Worm (Caenorhabditis elegans) whole organism, L1 larva: Measurements from ENCODE around the gene T24C12.3.

Experiments used
- C04F5.9 ChIP-seq: sonication (generic microtip); optimal IDR thresholded peaks from 2 replicates; lab custom pipeline; 2016; ENCODE audit warnings: missing genetic modification characterization, missing compliant biosample characterization
- C16A3.4 ChIP-seq: fragments of 150-350 bp; optimal IDR thresholded peaks from 2 replicates; lab custom pipeline; 2014; ENCODE audit warnings: missing biosample characterization, missing genetic modification characterization
- C34B4.2 ChIP-seq: sonication (generic microtip); optimal IDR thresholded peaks from 2 replicates; lab custom pipeline; 2017; ENCODE audit warnings: mild to moderate bottlenecking, missing genetic modification characterization, missing compliant biosample characterization
- Y116A8C.19 ChIP-seq: sonication (generic microtip); optimal IDR thresholded peaks from 2 replicates; lab custom pipeline; 2016; ENCODE audit warnings: missing compliant biosample characterization, missing genetic modification characterization, borderline replicate concordance
- aha-1 ChIP-seq: fragments of 150-350 bp; optimal IDR thresholded peaks from 2 replicates; lab custom pipeline; 2014; ENCODE audit warnings: missing biosample characterization, missing genetic modification characterization
- alr-1 ChIP-seq: fragments of 200-800 bp; sonication (Bioruptor generic); optimal IDR thresholded peaks from 2 replicates; lab custom pipeline; 2018; ENCODE audit warnings: borderline replicate concordance, mild to moderate bottlenecking, missing genetic modification characterization, missing compliant biosample characterization
- ceh-63 ChIP-seq: fragments of 200-800 bp; sonication (Bioruptor generic); optimal IDR thresholded peaks from 2 replicates; lab custom pipeline; 2018; ENCODE audit warnings: mild to moderate bottlenecking, missing genetic modification characterization, missing compliant biosample characterization
- ceh-82 ChIP-seq, 3 experiments: fragments of 150-350 bp in 1 of 3; sonication (generic microtip) in 2 of 3; optimal IDR thresholded peaks; 2 replicates each; lab custom pipeline; 2014 to 2017; ENCODE audit warnings: missing biosample characterization in 3 of 3, missing genetic modification characterization in 3 of 3
- ceh-88 ChIP-seq: fragments of 200-800 bp; sonication (Bioruptor generic); IDR thresholded peaks from 2 replicates; pipeline ENCODE4 v1.3.6; 2022; ENCODE audit warnings: missing genetic modification characterization, missing compliant biosample characterization
- ceh-90 ChIP-seq: sonication (generic microtip); optimal IDR thresholded peaks from 2 replicates; lab custom pipeline; 2016; ENCODE audit warnings: missing genetic modification characterization, missing compliant biosample characterization
- ces-1 ChIP-seq: fragments of 150-350 bp; optimal IDR thresholded peaks from 2 replicates; lab custom pipeline; 2014; ENCODE audit warnings: missing biosample characterization, missing genetic modification reagents, missing genetic modification characterization
- dpl-1 ChIP-seq, 3 experiments: fragments of 150-350 bp in 2 of 3; sonication (generic microtip) in 1 of 3; optimal IDR thresholded peaks; 2 replicates each; lab custom pipeline; 2014 to 2017; ENCODE audit warnings: missing biosample characterization in 3 of 3, missing genetic modification characterization in 3 of 3, missing genetic modification reagents in 3 of 3
- efl-3 ChIP-seq: fragments of 200-800 bp; sonication (Bioruptor generic); optimal IDR thresholded peaks from 2 replicates; lab custom pipeline; 2018; ENCODE audit warnings: mild to moderate bottlenecking, missing genetic modification characterization, missing compliant biosample characterization
- egl-13 ChIP-seq: sonication (generic microtip); optimal IDR thresholded peaks from 2 replicates; lab custom pipeline; 2016; ENCODE audit warnings: missing genotype, missing genetic modification reagents, missing genetic modification characterization, missing compliant biosample characterization
- ets-5 ChIP-seq: fragments of 200-800 bp; sonication (Bioruptor generic); IDR thresholded peaks from 2 replicates; pipeline ENCODE4 v1.3.6; 2022; ENCODE audit warnings: missing genetic modification characterization, missing compliant biosample characterization
- fkh-10 ChIP-seq: sonication (generic microtip); optimal IDR thresholded peaks from 2 replicates; lab custom pipeline; 2017; ENCODE audit warnings: missing biosample characterization, missing genetic modification reagents, missing genetic modification characterization
- fkh-4 ChIP-seq: sonication (generic microtip); optimal IDR thresholded peaks from 2 replicates; lab custom pipeline; 2016; ENCODE audit warnings: missing compliant biosample characterization, missing genetic modification characterization, borderline replicate concordance
- fos-1 ChIP-seq: fragments of 150-350 bp; optimal IDR thresholded peaks from 2 replicates; lab custom pipeline; 2014; ENCODE audit warnings: missing biosample characterization, missing genetic modification characterization
- hlh-17 ChIP-seq: fragments of 200-800 bp; sonication (Bioruptor generic); optimal IDR thresholded peaks from 2 replicates; lab custom pipeline; 2018; ENCODE audit warnings: missing genetic modification characterization, mild to moderate bottlenecking, missing compliant biosample characterization, moderate library complexity, borderline replicate concordance
- hpl-2 ChIP-seq: fragments of 150-350 bp; optimal IDR thresholded peaks from 2 replicates; lab custom pipeline; 2014; ENCODE audit warnings: missing biosample characterization, missing genetic modification reagents, missing genetic modification characterization
- isw-1 ChIP-seq: fragments of 200-800 bp; sonication (Bioruptor generic); IDR thresholded peaks from 2 replicates; pipeline ENCODE4 v1.3.6; 2022; ENCODE audit warnings: missing genetic modification characterization, missing compliant biosample characterization
- lin-14 ChIP-seq: fragments of 200-800 bp; sonication (Bioruptor generic); optimal IDR thresholded peaks from 2 replicates; lab custom pipeline; 2018; ENCODE audit warnings: mild to moderate bottlenecking, missing genetic modification characterization, moderate library complexity, missing compliant biosample characterization
- lin-15B ChIP-seq: fragments of 150-350 bp; sonication (generic microtip); optimal IDR thresholded peaks from 3 replicates; lab custom pipeline; 2014; ENCODE audit warnings: missing biosample characterization, missing genetic modification characterization
- lin-35 ChIP-seq, 2 experiments: fragments of 150-350 bp; optimal IDR thresholded peaks; 2 replicates each; lab custom pipeline; 2014; ENCODE audit warnings: missing biosample characterization in 2 of 2, missing genetic modification characterization in 2 of 2, missing genetic modification reagents in 2 of 2
- lin-39 ChIP-seq: fragments of 150-350 bp; optimal IDR thresholded peaks from 2 replicates; lab custom pipeline; 2014; ENCODE audit warnings: missing biosample characterization, missing genetic modification reagents, missing genetic modification characterization
- lsy-2 ChIP-seq, 2 experiments: fragments of 150-350 bp; optimal IDR thresholded peaks; 2 replicates each; lab custom pipeline; 2014; ENCODE audit warnings: missing biosample characterization in 2 of 2, missing genetic modification characterization in 2 of 2
- mab-9 ChIP-seq: fragments of 200-800 bp; sonication (Bioruptor generic); IDR thresholded peaks from 2 replicates; pipeline ENCODE4 v1.3.6; 2022; ENCODE audit warnings: missing genetic modification reagents, missing genetic modification characterization, missing compliant biosample characterization
- mdl-1 ChIP-seq, 2 experiments: fragments of 150-350 bp; optimal IDR thresholded peaks; 2 replicates each; lab custom pipeline; 2014 to 2017; ENCODE audit warnings: missing biosample characterization in 2 of 2, missing genetic modification characterization in 2 of 2, inconsistent platforms in 1 of 2
- mep-1 ChIP-seq: fragments of 150-350 bp; optimal IDR thresholded peaks from 2 replicates; lab custom pipeline; 2014; ENCODE audit warnings: missing biosample characterization, missing genetic modification characterization
- nhr-12 ChIP-seq: sonication (generic microtip); optimal IDR thresholded peaks from 2 replicates; lab custom pipeline; 2017; ENCODE audit warnings: missing biosample characterization, missing genetic modification characterization
- nhr-19 ChIP-seq: fragments of 200-800 bp; sonication (Bioruptor generic); conservative IDR thresholded peaks from 2 replicates; pipeline ENCODE4 v1.3.6; 2022; ENCODE audit warnings: missing genetic modification characterization, missing compliant biosample characterization
- nhr-20 ChIP-seq: sonication (generic microtip); optimal IDR thresholded peaks from 2 replicates; lab custom pipeline; 2016; ENCODE audit warnings: mild to moderate bottlenecking, missing genetic modification characterization, missing compliant biosample characterization
- nhr-237 ChIP-seq: fragments of 150-350 bp; optimal IDR thresholded peaks from 2 replicates; lab custom pipeline; 2014; ENCODE audit warnings: missing biosample characterization, missing genetic modification characterization
- nhr-28 ChIP-seq: fragments of 150-350 bp; optimal IDR thresholded peaks from 2 replicates; lab custom pipeline; 2014; ENCODE audit warnings: missing biosample characterization, missing genetic modification characterization
- nhr-76 ChIP-seq: sonication (generic microtip); optimal IDR thresholded peaks from 2 replicates; lab custom pipeline; 2017; ENCODE audit warnings: missing biosample characterization, missing genetic modification characterization
- nhr-77 ChIP-seq: fragments of 150-350 bp; optimal IDR thresholded peaks from 2 replicates; lab custom pipeline; 2014; ENCODE audit warnings: missing biosample characterization, missing genetic modification characterization
- nhr-90 ChIP-seq: sonication (generic microtip); optimal IDR thresholded peaks from 2 replicates; lab custom pipeline; 2016; ENCODE audit warnings: mild to moderate bottlenecking, missing genetic modification characterization, missing compliant biosample characterization; ENCODE audit not compliant: poor library complexity
- pqm-1 ChIP-seq: sonication (generic microtip); optimal IDR thresholded peaks from 3 replicates; lab custom pipeline; 2017; ENCODE audit warnings: missing biosample characterization, missing genetic modification characterization
- snpc-4 ChIP-seq: fragments of 150-350 bp; optimal IDR thresholded peaks from 2 replicates; lab custom pipeline; 2014; ENCODE audit warnings: missing biosample characterization, missing genetic modification characterization
- snu-23 ChIP-seq: sonication (generic microtip); optimal IDR thresholded peaks from 2 replicates; lab custom pipeline; 2016; ENCODE audit warnings: missing genetic modification characterization, missing compliant biosample characterization
- sox-4 ChIP-seq: sonication (generic microtip); optimal IDR thresholded peaks from 2 replicates; lab custom pipeline; 2016; ENCODE audit warnings: missing genetic modification characterization, missing compliant biosample characterization
- sptf-1 ChIP-seq: fragments of 150-350 bp; optimal IDR thresholded peaks from 2 replicates; lab custom pipeline; 2014; ENCODE audit warnings: missing biosample characterization, missing genetic modification characterization
- sup-37 ChIP-seq: fragments of 200-800 bp; sonication (Bioruptor generic); optimal IDR thresholded peaks from 2 replicates; lab custom pipeline; 2018; ENCODE audit warnings: mild to moderate bottlenecking, missing genetic modification characterization, missing compliant biosample characterization
- swsn-7 ChIP-seq: sonication (generic microtip); optimal IDR thresholded peaks from 2 replicates; lab custom pipeline; 2016; ENCODE audit warnings: missing genetic modification characterization, missing compliant biosample characterization
- tbx-2 ChIP-seq: sonication (generic microtip); optimal IDR thresholded peaks from 2 replicates; lab custom pipeline; 2016; ENCODE audit warnings: missing genetic modification characterization, missing compliant biosample characterization
- tlp-1 ChIP-seq: fragments of 150-350 bp; optimal IDR thresholded peaks from 2 replicates; lab custom pipeline; 2014; ENCODE audit warnings: missing biosample characterization, missing genetic modification characterization
- unc-86 ChIP-seq: sonication (generic microtip); optimal IDR thresholded peaks from 2 replicates; lab custom pipeline; 2016; ENCODE audit warnings: missing genetic modification characterization, missing compliant biosample characterization
- unc-98 ChIP-seq: fragments of 200-800 bp; sonication (Bioruptor generic); IDR thresholded peaks from 2 replicates; pipeline ENCODE4 v1.3.6; 2022; ENCODE audit warnings: missing genetic modification characterization, missing compliant biosample characterization
- vab-15 ChIP-seq: sonication (generic microtip); optimal IDR thresholded peaks from 2 replicates; lab custom pipeline; 2017; ENCODE audit warnings: missing genotype, mild to moderate bottlenecking, missing genetic modification characterization, missing compliant biosample characterization
- xbp-1 ChIP-seq: sonication (generic microtip); optimal IDR thresholded peaks from 2 replicates; lab custom pipeline; 2016; ENCODE audit warnings: missing genetic modification characterization, missing compliant biosample characterization
- zag-1 ChIP-seq: fragments of 150-350 bp; optimal IDR thresholded peaks from 2 replicates; lab custom pipeline; 2014; ENCODE audit warnings: missing biosample characterization, missing genetic modification characterization
- zip-4 ChIP-seq: fragments of 200-800 bp; sonication (Bioruptor generic); optimal IDR thresholded peaks from 2 replicates; lab custom pipeline; 2018; ENCODE audit warnings: mild to moderate bottlenecking, missing genetic modification characterization, moderate library complexity, missing compliant biosample characterization

Gene T24C12.3

DNA sequence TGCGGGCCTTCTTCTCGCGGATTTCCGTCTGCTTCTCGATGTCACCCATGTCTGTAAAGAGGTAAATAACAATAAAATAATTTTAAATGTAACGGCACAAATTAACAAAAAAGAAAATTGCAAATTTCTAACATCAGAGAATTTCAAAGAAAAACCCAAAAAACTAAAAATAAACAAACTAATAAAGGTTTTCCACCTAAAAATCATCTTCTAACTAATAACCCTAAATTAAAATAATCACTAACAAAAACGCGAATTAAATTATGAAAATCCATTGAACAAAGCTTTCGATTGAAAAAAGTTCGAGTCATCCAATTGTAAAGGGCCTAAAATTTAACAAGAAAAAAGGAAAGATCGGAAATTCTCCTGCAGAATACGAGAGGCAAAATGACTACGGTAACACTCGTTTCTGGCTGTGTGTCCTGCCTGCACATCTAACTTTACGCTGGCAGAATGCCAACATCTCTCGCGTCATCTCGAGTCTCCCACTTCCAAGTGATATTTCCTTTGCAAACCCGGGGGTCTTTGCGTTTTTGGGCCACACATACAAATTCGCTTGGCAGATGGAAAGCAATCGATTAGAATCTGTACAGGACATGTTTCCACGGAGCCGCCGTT lies 39.0 kb upstream of the T24C12.3 start, which contains the start of gene rpl-11.2 (continued):
- peak; percentile 83 for TF ChIP-seq sox-4 (tag; lab: Kevin White, UChicago)
- no peak for TF ChIP-seq ces-1 (GFP tag; lab: Kevin White, UChicago)
- peak; percentile 25 for TF ChIP-seq nhr-28 (tag; lab: Kevin White, UChicago)
- peak; percentile 98 for TF ChIP-seq lin-14 (GFP tag; lab: Kevin White, UChicago)
- peak; percentile 94 for TF ChIP-seq nhr-237 (tag; lab: Kevin White, UChicago)
- peak in 1 of 2 experiments; percentile 96 for TF ChIP-seq mdl-1 (tag; optimal IDR thresholded peaks at IDR 0.05; lab: Kevin White, UChicago)
- peak; percentile 97 for TF ChIP-seq fos-1 (tag; lab: Kevin White, UChicago)
- TF ChIP-seq aha-1 (tag; lab: Kevin White, UChicago): peak; percentile 73
- TF ChIP-seq swsn-7: peak; percentile 98
- TF ChIP-seq alr-1 (tag; lab: Kevin White, UChicago): no peak
- peak; percentile 97 for TF ChIP-seq fkh-10 (GFP tag; lab: Kevin White, UChicago)
- peak; percentile 84 for TF ChIP-seq lin-15B (tag; lab: Kevin White, UChicago)
- peak; percentile 98 for TF ChIP-seq nhr-90 (tag; lab: Kevin White, UChicago)
- no peak for TF ChIP-seq Y116A8C.19
- TF ChIP-seq nhr-77 (tag; lab: Kevin White, UChicago): peak; percentile 98
- peak; percentile 11 for TF ChIP-seq efl-3 (GFP tag; lab: Kevin White, UChicago)
- peak; percentile 89 to 95 for TF ChIP-seq lin-35 (GFP tag; optimal IDR thresholded peaks at IDR 0.05; lab: Kevin White, UChicago)
- TF ChIP-seq fkh-4: peak; percentile 20
- peak; percentile 94 for TF ChIP-seq zag-1 (tag; lab: Kevin White, UChicago)
- peak; percentile 99 for TF ChIP-seq snu-23 (GFP tag; lab: Kevin White, UChicago)
- TF ChIP-seq vab-15 (tag; lab: Kevin White, UChicago): peak; percentile 90
- TF ChIP-seq mab-9: peak; percentile 88
- no peak for TF ChIP-seq C34B4.2
- TF ChIP-seq mep-1 (tag; lab: Kevin White, UChicago): peak; percentile 99
- peak; percentile 82 for TF ChIP-seq sup-37
- TF ChIP-seq hlh-17 (GFP tag; lab: Kevin White, UChicago): no peak
- TF ChIP-seq hpl-2: peak; percentile 93
- TF ChIP-seq unc-86 (tag; lab: Kevin White, UChicago): peak; percentile 96
- TF ChIP-seq ceh-90 (tag; lab: Kevin White, UChicago): no peak
- peak; percentile 20; the same call in 1 of the 2 replicates for TF ChIP-seq unc-98 (GFP tag; lab: Robert Waterston, UW)
- TF ChIP-seq C04F5.9: peak; percentile 75
- no peak for TF ChIP-seq ceh-63 (GFP tag; lab: Kevin White, UChicago)
- TF ChIP-seq pqm-1 (tag; lab: Kevin White, UChicago): peak; percentile 8
- TF ChIP-seq zip-4 (GFP tag; lab: Kevin White, UChicago): peak; percentile 79
- peak; percentile 82 to 85 (median 84) for TF ChIP-seq dpl-1 (GFP tag; optimal IDR thresholded peaks at IDR 0.05; lab: Kevin White, UChicago)
- peak; percentile 98 for TF ChIP-seq tbx-2 (tag; lab: Kevin White, UChicago)
- TF ChIP-seq nhr-76: peak; percentile 70
- no peak for TF ChIP-seq sptf-1 (tag; lab: Kevin White, UChicago)
- TF ChIP-seq nhr-19 (GFP tag; lab: Robert Waterston, UW): peak; percentile 98
- TF ChIP-seq tlp-1 (tag; lab: Kevin White, UChicago): no peak
- TF ChIP-seq nhr-20 (tag; lab: Kevin White, UChicago): peak; percentile 99
- TF ChIP-seq ets-5: no peak
- TF ChIP-seq egl-13 (tag; lab: Kevin White, UChicago): peak; percentile 93
- TF ChIP-seq C16A3.4 (tag; lab: Kevin White, UChicago): peak; percentile 99
- peak; percentile 96 for TF ChIP-seq lin-39
- peak; percentile 93 for TF ChIP-seq ceh-88 (GFP tag; lab: Robert Waterston, UW)
- peak; percentile 98 for TF ChIP-seq xbp-1 (tag; lab: Kevin White, UChicago)
- TF ChIP-seq snpc-4 (tag; lab: Kevin White, UChicago): peak; percentile 79
- TF ChIP-seq isw-1 (GFP tag; lab: Robert Waterston, UW): peak; percentile 96
- TF ChIP-seq lsy-2 (tag; optimal IDR thresholded peaks at IDR 0.05; lab: Kevin White, UChicago): peak; percentile 99 to 100
- TF ChIP-seq nhr-12 (tag; lab: Kevin White, UChicago): peak; percentile 56
- peak; percentile 96 to 99 (median 98) for TF ChIP-seq ceh-82 (tag; optimal IDR thresholded peaks at IDR 0.05; lab: Kevin White, UChicago)
